Fruit fly (Drosophila melanogaster) whole organism, embryonic: Measurements from ENCODE around the gene Traf-like.

Experiments
- Atf-2 ChIP-seq: fragments of 200-800 bp; sonication (Bioruptor generic); optimal IDR thresholded peaks from 2 replicates; lab custom pipeline; 2016; ENCODE audit warnings: missing biosample characterization, missing genetic modification characterization
- CG1024 ChIP-seq: fragments of 200-800 bp; sonication (Bioruptor generic); IDR thresholded peaks from 2 replicates; pipeline ENCODE4 v1.3.6; 2022; ENCODE audit warnings: missing biosample characterization, missing genetic modification characterization
- CG10267 ChIP-seq: fragments of 200-800 bp; sonication (Bioruptor generic); optimal IDR thresholded peaks from 2 replicates; lab custom pipeline; 2018; ENCODE audit warnings: missing biosample characterization, mild to moderate bottlenecking, missing genetic modification characterization, moderate library complexity
- CG10274 ChIP-seq: fragments of 200-800 bp; sonication (Bioruptor generic); optimal IDR thresholded peaks from 3 replicates; lab custom pipeline; 2017; ENCODE audit warnings: missing biosample characterization, mild to moderate bottlenecking, missing genetic modification characterization
- CG10654 ChIP-seq: fragments of 200-800 bp; sonication (Bioruptor generic); optimal IDR thresholded peaks from 2 replicates; lab custom pipeline; 2016; ENCODE audit warnings: missing biosample characterization, missing genetic modification characterization
- CG12155 ChIP-seq: fragments of 200-800 bp; sonication (Bioruptor generic); optimal IDR thresholded peaks from 3 replicates; lab custom pipeline; 2016; ENCODE audit warnings: missing biosample characterization, missing genetic modification characterization
- CG12942 ChIP-seq: fragments of 200-800 bp; sonication (Bioruptor generic); optimal IDR thresholded peaks from 3 replicates; lab custom pipeline; 2016; ENCODE audit warnings: missing biosample characterization, missing genetic modification characterization
- CG13123 ChIP-seq: fragments of 200-800 bp; sonication (Bioruptor generic); optimal IDR thresholded peaks from 2 replicates; lab custom pipeline; 2016; ENCODE audit warnings: missing biosample characterization, missing genetic modification characterization
- CG13287 ChIP-seq: fragments of 200-800 bp; sonication (Bioruptor generic); IDR thresholded peaks from 2 replicates; pipeline ENCODE4 v1.3.6; 2022; ENCODE audit warnings: missing biosample characterization, missing genetic modification characterization; ENCODE audit not compliant: partially characterized antibody
- CG13775 ChIP-seq: fragments of 200-800 bp; sonication (Bioruptor generic); optimal IDR thresholded peaks from 3 replicates; lab custom pipeline; 2017; ENCODE audit warnings: missing biosample characterization, mild to moderate bottlenecking, missing genetic modification characterization
- CG15479 ChIP-seq: fragments of 200-800 bp; sonication (Bioruptor generic); optimal IDR thresholded peaks from 3 replicates; lab custom pipeline; 2019; ENCODE audit warnings: missing biosample characterization, mild to moderate bottlenecking, missing genetic modification characterization, moderate library complexity
- CG17829 ChIP-seq: fragments of 200-800 bp; optimal IDR thresholded peaks from 2 replicates; lab custom pipeline; 2019; ENCODE audit warnings: missing biosample characterization, mild to moderate bottlenecking, missing genetic modification characterization, moderate library complexity
- CG2678 ChIP-seq: fragments of 200-800 bp; sonication (Bioruptor generic); optimal IDR thresholded peaks from 3 replicates; lab custom pipeline; 2019; ENCODE audit warnings: missing biosample characterization, mild to moderate bottlenecking, missing genetic modification characterization, moderate library complexity
- CG3281 ChIP-seq: fragments of 200-800 bp; sonication (Bioruptor generic); optimal IDR thresholded peaks from 3 replicates; lab custom pipeline; 2017; ENCODE audit warnings: missing biosample characterization, mild to moderate bottlenecking, missing genetic modification characterization
- CG4854 ChIP-seq: fragments of 200-800 bp; sonication (Bioruptor generic); optimal IDR thresholded peaks from 2 replicates; lab custom pipeline; 2016; ENCODE audit warnings: missing biosample characterization, missing genetic modification characterization, inconsistent platforms
- CG6689 ChIP-seq: fragments of 200-800 bp; sonication (Bioruptor generic); IDR thresholded peaks from 2 replicates; pipeline ENCODE4 v1.3.6; 2022; ENCODE audit warnings: missing biosample characterization, missing genetic modification characterization
- CG7357 ChIP-seq: fragments of 200-800 bp; sonication (Bioruptor generic); IDR thresholded peaks from 3 replicates; pipeline ENCODE4 v1.3.6; 2022; ENCODE audit warnings: missing biosample characterization, missing genetic modification characterization
- CG7745 ChIP-seq: fragments of 200-800 bp; sonication (Bioruptor generic); optimal IDR thresholded peaks from 2 replicates; lab custom pipeline; 2018; ENCODE audit warnings: missing biosample characterization, mild to moderate bottlenecking, missing genetic modification characterization, moderate library complexity
- CG8388 ChIP-seq: fragments of 200-800 bp; sonication (Bioruptor generic); optimal IDR thresholded peaks from 2 replicates; lab custom pipeline; 2019; ENCODE audit warnings: missing biosample characterization, mild to moderate bottlenecking, missing genetic modification characterization, moderate library complexity
- CG8944 ChIP-seq: fragments of 200-800 bp; sonication (Bioruptor generic); optimal IDR thresholded peaks from 3 replicates; lab custom pipeline; 2016; ENCODE audit warnings: missing biosample characterization, missing genetic modification characterization
- Doc3 ChIP-seq: fragments of 200-800 bp; sonication (Bioruptor generic); IDR thresholded peaks from 3 replicates; pipeline ENCODE4 v1.3.6; 2022; ENCODE audit warnings: missing biosample characterization, missing genetic modification characterization; ENCODE audit not compliant: partially characterized antibody
- Eip74EF ChIP-seq, 2 experiments: fragments of 200-800 bp in 1 of 2; fragments of >200 bp in 1 of 2; sonication (Bioruptor generic) in 1 of 2; optimal IDR thresholded peaks; 2 replicates each; lab custom pipeline; 2017 to 2019; ENCODE audit warnings: missing biosample characterization in 2 of 2, missing genetic modification characterization in 2 of 2, mild to moderate bottlenecking in 1 of 2, moderate library complexity in 1 of 2
- Hmr ChIP-seq: fragments of 200-800 bp; sonication (Bioruptor generic); optimal IDR thresholded peaks from 3 replicates; lab custom pipeline; 2017; ENCODE audit warnings: mild to moderate bottlenecking, missing biosample characterization, missing genetic modification reagents, missing genetic modification characterization
- Med ChIP-seq: fragments of 200-800 bp; sonication (Bioruptor generic); peaks from one replicate; lab custom pipeline; 2016; ENCODE audit warnings: missing biosample characterization, missing genetic modification characterization, mild to moderate bottlenecking, inconsistent platforms, moderate library complexity
- Opbp ChIP-seq: fragments of 200-800 bp; sonication (Bioruptor generic); IDR thresholded peaks from 3 replicates; pipeline ENCODE4 v1.3.6; 2022; ENCODE audit warnings: missing biosample characterization, missing genetic modification characterization; ENCODE audit not compliant: partially characterized antibody
- Ptx1 ChIP-seq: fragments of 200-800 bp; sonication (Bioruptor generic); IDR thresholded peaks from 2 replicates; pipeline ENCODE4 v1.3.6; 2022; ENCODE audit warnings: missing biosample characterization, missing genetic modification characterization
- Sry-β ChIP-seq: fragments of 200-800 bp; sonication (Bioruptor generic); optimal IDR thresholded peaks from 2 replicates; lab custom pipeline; 2018; ENCODE audit warnings: missing biosample characterization, mild to moderate bottlenecking, missing genetic modification characterization, moderate library complexity
- az2 ChIP-seq: fragments of 200-800 bp; sonication (Bioruptor generic); optimal IDR thresholded peaks from 3 replicates; lab custom pipeline; 2016; ENCODE audit warnings: missing biosample characterization, missing genetic modification characterization
- esg ChIP-seq: fragments of 200-800 bp; sonication (Bioruptor generic); conservative IDR thresholded peaks from 2 replicates; pipeline ENCODE4 v1.3.6; 2022; ENCODE audit warnings: missing biosample characterization, missing genetic modification characterization
- fd96Cb ChIP-seq: fragments of 200-800 bp; sonication (Bioruptor generic); optimal IDR thresholded peaks from 2 replicates; lab custom pipeline; 2018; ENCODE audit warnings: missing biosample characterization, mild to moderate bottlenecking, missing genetic modification characterization, moderate library complexity
- hbn ChIP-seq: fragments of 200-800 bp; sonication (Bioruptor generic); IDR thresholded peaks from 2 replicates; pipeline ENCODE4 v1.3.6; 2022; ENCODE audit warnings: missing biosample characterization, missing genetic modification characterization; ENCODE audit not compliant: partially characterized antibody
- insv ChIP-seq, 2 experiments: fragments of 200-800 bp; sonication (Bioruptor generic); optimal IDR thresholded peaks; 3 replicates each; lab custom pipeline; 2016 to 2018; ENCODE audit warnings: missing biosample characterization in 2 of 2, missing genetic modification characterization in 2 of 2
- lmd ChIP-seq: fragments of 200-800 bp; sonication (Bioruptor generic); IDR thresholded peaks from 2 replicates; pipeline ENCODE4 v1.3.6; 2022; ENCODE audit warnings: missing biosample characterization, missing genetic modification characterization
- odd ChIP-seq: fragments of 200-800 bp; sonication (Bioruptor generic); optimal IDR thresholded peaks from 2 replicates; lab custom pipeline; 2017; ENCODE audit warnings: missing biosample characterization, mild to moderate bottlenecking, missing genetic modification characterization
- pho ChIP-seq: fragments of 200-800 bp; sonication (Bioruptor generic); optimal IDR thresholded peaks from 2 replicates; lab custom pipeline; 2016; ENCODE audit warnings: missing biosample characterization, missing genetic modification characterization
- pum ChIP-seq: fragments of 200-800 bp; sonication (Bioruptor generic); optimal IDR thresholded peaks from 2 replicates; lab custom pipeline; 2016; ENCODE audit warnings: missing biosample characterization, missing genetic modification characterization
- pzg ChIP-seq: fragments of 200-800 bp; sonication (Bioruptor generic); optimal IDR thresholded peaks from 3 replicates; lab custom pipeline; 2018; ENCODE audit warnings: missing biosample characterization, mild to moderate bottlenecking, missing genetic modification characterization, moderate library complexity
- shn ChIP-seq: fragments of 200-800 bp; sonication (Bioruptor generic); optimal IDR thresholded peaks from 3 replicates; lab custom pipeline; 2016; ENCODE audit warnings: missing biosample characterization, missing genetic modification characterization
- slou ChIP-seq: fragments of 200-800 bp; sonication (Bioruptor generic); optimal IDR thresholded peaks from 3 replicates; lab custom pipeline; 2016; ENCODE audit warnings: missing biosample characterization, missing genetic modification characterization
- stc ChIP-seq: fragments of 200-800 bp; sonication (Bioruptor generic); IDR thresholded peaks from 2 replicates; pipeline ENCODE4 v1.3.6; 2022; ENCODE audit warnings: missing biosample characterization, missing genetic modification characterization
- unc-4 ChIP-seq: fragments of 200-800 bp; sonication (Bioruptor generic); IDR thresholded peaks from 2 replicates; pipeline ENCODE4 v1.3.6; 2022; ENCODE audit warnings: missing biosample characterization, missing genetic modification characterization; ENCODE audit not compliant: partially characterized antibody
- vnd ChIP-seq: fragments of 200-800 bp; sonication (Bioruptor generic); IDR thresholded peaks from 3 replicates; pipeline ENCODE4 v1.3.6; 2022; ENCODE audit warnings: missing biosample characterization, missing genetic modification characterization; ENCODE audit not compliant: partially characterized antibody
- zen ChIP-seq: fragments of 200-800 bp; sonication (Bioruptor generic); optimal IDR thresholded peaks from 3 replicates; lab custom pipeline; 2018; ENCODE audit warnings: missing biosample characterization, mild to moderate bottlenecking, missing genetic modification characterization, moderate library complexity

Gene Traf-like

DNA sequence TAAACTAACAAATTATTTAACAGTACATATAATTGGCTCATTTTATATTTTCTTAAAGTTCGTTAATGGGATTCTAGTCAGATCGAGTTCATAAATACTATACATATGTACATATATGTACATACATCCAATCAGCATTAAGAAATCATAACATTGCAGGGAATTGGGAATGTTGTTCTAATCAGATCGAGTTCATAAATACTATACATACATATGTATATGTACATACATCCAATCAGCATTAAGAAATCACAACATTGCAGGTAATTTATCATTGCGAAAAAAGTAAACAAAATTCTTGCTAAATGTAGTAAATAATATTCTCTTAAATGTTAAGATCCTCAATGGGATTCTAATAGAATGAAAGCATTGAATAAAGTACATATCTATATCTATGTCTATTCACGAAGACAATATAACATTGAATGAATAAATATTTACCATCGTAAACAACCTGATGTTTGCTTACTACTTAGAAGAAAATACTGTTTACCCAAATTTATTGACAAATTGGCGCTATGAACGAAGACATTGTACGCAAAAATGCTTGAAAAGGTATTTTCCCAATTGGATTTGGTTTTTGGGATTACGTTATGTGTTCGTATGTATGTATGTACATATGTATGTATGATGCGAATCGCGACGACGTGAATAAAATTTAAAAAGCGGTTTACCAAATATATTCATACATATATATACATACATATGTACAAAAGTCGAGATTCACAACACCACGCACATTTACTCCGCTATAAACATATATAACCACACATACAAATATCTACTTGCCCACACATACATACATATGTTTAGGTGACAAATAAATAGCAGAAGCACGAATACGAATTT lies 31.0 kb upstream of the Traf-like start (continued):
- peak; percentile 86 for TF ChIP-seq odd (GFP tag; lab: Kevin White, UChicago)
- TF ChIP-seq CG4854 = peak; percentile 49
- TF ChIP-seq Eip74EF (GFP tag; optimal IDR thresholded peaks at IDR 0.05; lab: Kevin White, UChicago) = peak in 1 of 2 experiments; percentile 83
- no peak for TF ChIP-seq shn (GFP tag; lab: Kevin White, UChicago)
- TF ChIP-seq fd96Cb (tag; lab: Kevin White, UChicago) = peak; percentile 56
- no peak for TF ChIP-seq unc-4 (GFP tag; lab: Robert Waterston, UW)
- TF ChIP-seq CG15479 (GFP tag; lab: Kevin White, UChicago) = peak; percentile 67
- no peak for TF ChIP-seq CG8388 (GFP tag; lab: Kevin White, UChicago)
- TF ChIP-seq CG6689 (GFP tag; lab: Robert Waterston, UW) = no peak
- TF ChIP-seq, all 482 proteins: peak for 242

dm6 chrX:16384843-16385726 lies 29.8 kb upstream of the Traf-like start, which contains the start of the genes CG9992 and CG4239:
CG9992 (minus strand) TSS chrX:16384908.
CG4239 (plus strand) TSS chrX:16385278.
- TF ChIP-seq CG13123 (GFP tag; lab: Kevin White, UChicago) (no peak), Med (peak; percentile 83), vnd (GFP tag; lab: Robert Waterston, UW) (no peak; the same call in 2 of the 3 replicates), CG12155 (GFP tag; lab: Kevin White, UChicago) (peak; percentile 59), zen (tag; lab: Kevin White, UChicago) (peak; percentile 68), CG12942 (GFP tag; lab: Kevin White, UChicago) (peak; percentile 49), pum (GFP tag; lab: Kevin White, UChicago) (peak; percentile 7), CG10267 (tag; lab: Kevin White, UChicago) (peak; percentile 93), Hmr (peak; percentile 75), Sry-β (GFP tag; lab: Kevin White, UChicago) (no peak), esg (GFP tag; lab: Robert Waterston, UW) (peak; percentile 28; the same call in 1 of the 2 replicates), pzg (GFP tag; lab: Kevin White, UChicago) (peak; percentile 60), CG10274 (GFP tag; lab: Kevin White, UChicago) (no peak), slou (GFP tag; lab: Kevin White, UChicago) (peak; percentile 60), CG7745 (tag; lab: Kevin White, UChicago) (no peak), CG6689 (GFP tag; lab: Robert Waterston, UW) (peak; percentile 29; the same call in 1 of the 2 replicates), CG8944 (peak; percentile 8), lmd (GFP tag; lab: Robert Waterston, UW) (peak; percentile 72), stc (no peak), pho (GFP tag; lab: Kevin White, UChicago) (peak; percentile 11), CG10654 (GFP tag; lab: Kevin White, UChicago) (peak; percentile 61), CG7357 (peak; percentile 97), CG2678 (tag; lab: Kevin White, UChicago) (peak; percentile 74), CG13775 (peak; percentile 67), Atf-2 (GFP tag; lab: Kevin White, UChicago) (peak; percentile 5), Ptx1 (GFP tag; lab: Robert Waterston, UW) (peak; percentile 64), hbn (GFP tag; lab: Robert Waterston, UW) (peak; percentile 43; the same call in 1 of the 2 replicates), CG1024 (GFP tag; lab: Robert Waterston, UW) (peak; percentile 29; the same call in 1 of the 2 replicates), Doc3 (GFP tag; lab: Robert Waterston, UW) (peak; percentile 29; the same call in 1 of the 3 replicates), Opbp (peak; percentile 61; the same call in 2 of the 3 replicates), insv (GFP tag; optimal IDR thresholded peaks at IDR 0.05; lab: Kevin White, UChicago) (no peak), CG3281 (GFP tag; lab: Kevin White, UChicago) (peak; percentile 44), CG17829 (tag; lab: Kevin White, UChicago) (peak; percentile 65), az2 (GFP tag; lab: Kevin White, UChicago) (peak; percentile 63), CG13287 (GFP tag; lab: Robert Waterston, UW) (peak; percentile 28)
